Fruit fly (Drosophila melanogaster): ENCODE results near the gene CG5342.
A peak's percentile ranks its signal among the peaks of the same experiment; 100 is the strongest.

CG5342 gene

dm6 chr3R:11604654-11605436 lies 26.2 kb downstream of the CG5342 start (continued):
- no peak for TF ChIP-seq CG33557 (GFP tag; optimal IDR thresholded peaks at IDR 0.05)
- TF ChIP-seq CG17186 (GFP tag; optimal IDR thresholded peaks at IDR 0.05), result no peak
- no peak for TF ChIP-seq CG4424 (GFP tag; optimal IDR thresholded peaks at IDR 0.05)
- peak; percentile 11 for TF ChIP-seq CG2116 (GFP tag; optimal IDR thresholded peaks at IDR 0.05)
- no peak for TF ChIP-seq CG15601 (tag; optimal IDR thresholded peaks at IDR 0.05)
- TF ChIP-seq CG18476 (GFP tag; optimal IDR thresholded peaks at IDR 0.05), result no peak
- no peak for TF ChIP-seq jing (GFP tag; optimal IDR thresholded peaks at IDR 0.05)
- no peak for TF ChIP-seq Vsx1 (GFP tag; optimal IDR thresholded peaks at IDR 0.05)
- no peak for TF ChIP-seq Fer1 (GFP tag; optimal IDR thresholded peaks at IDR 0.05)
- no peak for TF ChIP-seq sc (optimal IDR thresholded peaks at IDR 0.05)
- TF ChIP-seq sc (GFP tag; optimal IDR thresholded peaks at IDR 0.05), result no peak
- peak; percentile 22 for TF ChIP-seq CG17568 (GFP tag; optimal IDR thresholded peaks at IDR 0.05)
- no peak for TF ChIP-seq NFAT (GFP tag; IDR thresholded peaks at IDR 0.05)
- TF ChIP-seq HmgZ (tag; optimal IDR thresholded peaks at IDR 0.05), result no peak
- no peak for TF ChIP-seq BEAF-32 (GFP tag; optimal IDR thresholded peaks at IDR 0.05)
- peak; percentile 17; the same call in 1 of the 2 replicates for TF ChIP-seq E2f2 (GFP tag; IDR thresholded peaks at IDR 0.05)
- TF ChIP-seq disco-r (GFP tag; optimal IDR thresholded peaks at IDR 0.05), result no peak
- TF ChIP-seq Sry-β (GFP tag; optimal IDR thresholded peaks at IDR 0.05), result no peak
- no peak for TF ChIP-seq Doc2 (GFP tag; IDR thresholded peaks at IDR 0.05)
- TF ChIP-seq GATAe (GFP tag; conservative IDR thresholded peaks at IDR 0.05), result no peak
- TF ChIP-seq Gug (GFP tag; IDR thresholded peaks at IDR 0.05), result no peak
- TF ChIP-seq CG2199 (GFP tag; IDR thresholded peaks at IDR 0.05), result no peak; the same call in 2 of the 3 replicates
- TF ChIP-seq Bdp1 (GFP tag; optimal IDR thresholded peaks at IDR 0.05), result no peak
- no peak for TF ChIP-seq CG15696 (tag; optimal IDR thresholded peaks at IDR 0.05)
- TF ChIP-seq sob (GFP tag; IDR thresholded peaks at IDR 0.05), result 0 out of 2 replicates have a peak, but pooled peaks have one; percentile 20
- TF ChIP-seq cg (GFP tag; optimal IDR thresholded peaks at IDR 0.05), result no peak
- peak; percentile 60 for TF ChIP-seq Med (GFP tag)
- TF ChIP-seq CG8924 (tag; optimal IDR thresholded peaks at IDR 0.05), result no peak
- TF ChIP-seq Fer3 (tag; optimal IDR thresholded peaks at IDR 0.05), result no peak
- TF ChIP-seq CG18619 (GFP tag; optimal IDR thresholded peaks at IDR 0.05), result no peak
- TF ChIP-seq gsb-n (tag; optimal IDR thresholded peaks at IDR 0.05), result no peak
- TF ChIP-seq Lim3 (GFP tag; IDR thresholded peaks at IDR 0.05), result no peak
- TF ChIP-seq PHDP (tag; optimal IDR thresholded peaks at IDR 0.05), result peak; percentile 15
- TF ChIP-seq Hr3 (GFP tag; optimal IDR thresholded peaks at IDR 0.05), result no peak
- TF ChIP-seq nmo (GFP tag; optimal IDR thresholded peaks at IDR 0.05), result no peak
- no peak for TF ChIP-seq CG13894 (tag; optimal IDR thresholded peaks at IDR 0.05)
- TF ChIP-seq CG6272 (GFP tag; IDR thresholded peaks at IDR 0.05), result no peak
- no peak for TF ChIP-seq exex (tag; optimal IDR thresholded peaks at IDR 0.05)
- no peak for TF ChIP-seq wor (GFP tag; IDR thresholded peaks at IDR 0.05)
- TF ChIP-seq HLH4C (GFP tag; IDR thresholded peaks at IDR 0.05; ENCODE audit: partially characterized antibody), result no peak
- no peak for TF ChIP-seq unpg (GFP tag; optimal IDR thresholded peaks at IDR 0.05)
- TF ChIP-seq CG16815 (GFP tag; optimal IDR thresholded peaks at IDR 0.05), result no peak
- no peak for TF ChIP-seq Lhr (GFP tag; optimal IDR thresholded peaks at IDR 0.05)
- peak; percentile 64; the same call in 1 of the 3 replicates for TF ChIP-seq z (GFP tag; IDR thresholded peaks at IDR 0.05)
- no peak for TF ChIP-seq CG13123 (GFP tag; optimal IDR thresholded peaks at IDR 0.05)
- TF ChIP-seq CG10366 (GFP tag; IDR thresholded peaks at IDR 0.05), result no peak
- no peak for TF ChIP-seq CG12659 (GFP tag; optimal IDR thresholded peaks at IDR 0.05)
- TF ChIP-seq CG3726 (GFP tag; IDR thresholded peaks at IDR 0.05), result no peak
- peak; percentile 31 for TF ChIP-seq wek (GFP tag; optimal IDR thresholded peaks at IDR 0.05)
- TF ChIP-seq Dbx (GFP tag; IDR thresholded peaks at IDR 0.05), result no peak

All from whole organism, embryonic.